Worm (Caenorhabditis elegans): ENCODE data around the gene adt-3.

adt-3 gene

ce11 chrX:3957475-3958204 is 26.2 kb downstream of the adt-3 start:
- TF ChIP-seq him-1 (tag; optimal IDR thresholded peaks at IDR 0.05) (no peak), W03F9.2 (tag; optimal IDR thresholded peaks at IDR 0.05) (no peak), dao-5 (tag; optimal IDR thresholded peaks at IDR 0.05) (no peak)

- TF ChIP-seq dao-5 (tag; optimal IDR thresholded peaks at IDR 0.05) = no peak
- no peak for TF ChIP-seq him-1 (tag; optimal IDR thresholded peaks at IDR 0.05)
- TF ChIP-seq W03F9.2 (tag; optimal IDR thresholded peaks at IDR 0.05) = no peak
Observed at ce11 chrX:3958252-3958651, 26.8 kb downstream of the adt-3 start, which contains the start of gene lin-18. Gene lin-18 (plus strand): TSS chrX:3958552.

- TF ChIP-seq him-1 (tag; optimal IDR thresholded peaks at IDR 0.05) (no peak), dao-5 (tag; optimal IDR thresholded peaks at IDR 0.05) (no peak), W03F9.2 (tag; optimal IDR thresholded peaks at IDR 0.05) (no peak)
Observed at ce11 chrX:3959221-3959620, 27.8 kb downstream of the adt-3 start.

- TF ChIP-seq him-1 (tag; optimal IDR thresholded peaks at IDR 0.05) = no peak
- no peak for TF ChIP-seq W03F9.2 (tag; optimal IDR thresholded peaks at IDR 0.05)
- no peak for TF ChIP-seq dao-5 (tag; optimal IDR thresholded peaks at IDR 0.05)
Observed at ce11 chrX:3960345-3960744, 28.9 kb downstream of the adt-3 start.

- TF ChIP-seq dao-5 (tag; optimal IDR thresholded peaks at IDR 0.05) (no peak), him-1 (tag; optimal IDR thresholded peaks at IDR 0.05) (no peak), W03F9.2 (tag; optimal IDR thresholded peaks at IDR 0.05) (no peak)
Observed at ce11 chrX:3966332-3966731, 34.9 kb downstream of the adt-3 start, which contains the start of gene C16B8.2. Gene C16B8.2 (minus strand): TSS chrX:3966432.

- TF ChIP-seq W03F9.2 (tag; optimal IDR thresholded peaks at IDR 0.05) = peak; percentile 2
- no peak for TF ChIP-seq dao-5 (tag; optimal IDR thresholded peaks at IDR 0.05)
Observed at ce11 chrX:3968209-3968960, 36.9 kb downstream of the adt-3 start, which contains the start of gene C16B8.3. Gene C16B8.3 (minus strand): TSS chrX:3968634.

- TF ChIP-seq dao-5 (tag; optimal IDR thresholded peaks at IDR 0.05) = no peak
- TF ChIP-seq W03F9.2 (tag; optimal IDR thresholded peaks at IDR 0.05) = no peak
- no peak for TF ChIP-seq him-1 (tag; optimal IDR thresholded peaks at IDR 0.05)
Observed at ce11 chrX:3969353-3969752, 37.9 kb downstream of the adt-3 start.

DNA sequence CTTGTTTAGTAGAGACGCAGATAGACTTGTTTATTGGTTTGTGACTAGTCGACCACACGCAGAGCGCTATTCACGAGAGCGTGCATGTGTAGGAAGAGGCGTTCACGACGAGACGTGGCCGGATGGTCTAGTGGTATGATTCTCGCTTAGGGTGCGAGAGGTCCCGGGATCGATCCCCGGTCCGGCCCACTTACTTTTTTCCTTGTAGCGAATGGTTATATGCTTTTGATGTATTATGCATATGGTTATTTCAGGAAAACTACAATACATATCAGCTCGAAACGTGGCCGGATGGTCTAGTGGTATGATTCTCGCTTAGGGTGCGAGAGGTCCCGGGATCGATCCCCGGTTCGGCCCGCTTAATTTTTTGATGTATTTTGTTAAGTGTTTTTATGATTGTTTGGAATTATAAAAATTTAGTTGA is 38.5 kb downstream of the adt-3 start:
- TF ChIP-seq him-1 (tag; optimal IDR thresholded peaks at IDR 0.05) = peak; percentile 65
- TF ChIP-seq dao-5 (tag; optimal IDR thresholded peaks at IDR 0.05) = peak; percentile 69
- TF ChIP-seq W03F9.2 (tag; optimal IDR thresholded peaks at IDR 0.05) = no peak

DNA sequence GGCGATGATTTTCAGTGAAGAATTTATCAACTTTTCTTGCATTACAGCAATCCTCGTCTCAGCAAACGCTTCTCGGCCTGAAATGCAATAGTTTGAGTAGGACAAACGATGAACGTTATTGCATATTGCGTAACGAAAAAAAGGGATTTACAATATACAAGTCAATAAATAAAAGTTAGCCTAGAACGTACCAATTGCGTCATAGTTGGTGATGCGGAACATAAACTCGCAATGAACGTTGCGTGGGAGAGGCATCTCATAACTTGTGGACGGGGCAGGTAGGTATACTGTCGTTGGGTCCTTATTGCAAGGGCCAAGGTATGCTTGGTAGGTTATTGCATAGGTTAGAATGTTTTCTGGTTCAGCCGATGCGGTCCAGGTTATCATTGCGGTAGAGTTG is 39.3 kb downstream of the adt-3 start:
- TF ChIP-seq him-1 (tag; optimal IDR thresholded peaks at IDR 0.05) = no peak
- no peak for TF ChIP-seq dao-5 (tag; optimal IDR thresholded peaks at IDR 0.05)
- no peak for TF ChIP-seq W03F9.2 (tag; optimal IDR thresholded peaks at IDR 0.05)

ce11 chrX:3973534-3973933 is 42.1 kb downstream of the adt-3 start, which contains the start of gene C16B8.4:
Gene C16B8.4 (minus strand): TSS chrX:3973634.
- TF ChIP-seq him-1 (tag; optimal IDR thresholded peaks at IDR 0.05) (no peak), W03F9.2 (tag; optimal IDR thresholded peaks at IDR 0.05) (no peak), dao-5 (tag; optimal IDR thresholded peaks at IDR 0.05) (no peak)

DNA sequence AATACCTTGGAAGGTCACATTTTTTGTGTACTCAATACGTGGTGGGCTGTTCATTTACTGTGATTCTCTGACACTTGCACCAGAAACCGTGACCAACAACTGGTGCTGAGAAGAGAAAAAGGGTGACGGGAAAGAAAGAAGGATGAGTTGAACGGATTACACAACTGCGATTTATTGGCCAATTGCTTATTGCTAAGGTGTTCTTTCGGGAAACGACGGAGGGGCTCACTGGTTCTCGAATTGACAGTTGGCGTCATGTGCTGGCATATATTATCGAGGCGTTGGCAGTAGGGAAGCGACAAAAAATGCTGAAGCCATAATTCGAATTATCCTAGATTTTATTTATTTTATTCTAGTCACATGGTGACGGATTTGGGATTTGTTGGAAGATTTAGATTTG is 42.7 kb downstream of the adt-3 start:
- TF ChIP-seq him-1 (tag; optimal IDR thresholded peaks at IDR 0.05) = no peak

DNA sequence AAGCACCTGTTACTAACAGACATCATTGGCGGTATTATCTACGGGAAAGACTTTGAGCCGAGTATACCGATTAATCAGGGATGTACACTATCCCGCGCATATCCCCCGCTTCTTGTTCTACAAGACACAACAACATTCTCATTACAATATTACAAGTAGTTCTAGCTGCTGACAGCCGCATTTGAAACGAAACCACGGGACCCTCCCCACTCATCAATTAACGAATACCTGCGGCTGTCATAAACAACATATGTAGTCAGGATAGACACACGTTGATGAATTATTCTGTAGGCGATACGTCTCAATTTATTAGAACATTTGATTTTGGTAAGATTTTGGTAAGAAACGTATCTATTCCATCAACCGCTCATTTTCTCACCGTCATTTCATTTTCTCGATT is 45.3 kb downstream of the adt-3 start:
- TF ChIP-seq him-1 (tag; optimal IDR thresholded peaks at IDR 0.05) = no peak
- no peak for TF ChIP-seq W03F9.2 (tag; optimal IDR thresholded peaks at IDR 0.05)
- no peak for TF ChIP-seq dao-5 (tag; optimal IDR thresholded peaks at IDR 0.05)

DNA sequence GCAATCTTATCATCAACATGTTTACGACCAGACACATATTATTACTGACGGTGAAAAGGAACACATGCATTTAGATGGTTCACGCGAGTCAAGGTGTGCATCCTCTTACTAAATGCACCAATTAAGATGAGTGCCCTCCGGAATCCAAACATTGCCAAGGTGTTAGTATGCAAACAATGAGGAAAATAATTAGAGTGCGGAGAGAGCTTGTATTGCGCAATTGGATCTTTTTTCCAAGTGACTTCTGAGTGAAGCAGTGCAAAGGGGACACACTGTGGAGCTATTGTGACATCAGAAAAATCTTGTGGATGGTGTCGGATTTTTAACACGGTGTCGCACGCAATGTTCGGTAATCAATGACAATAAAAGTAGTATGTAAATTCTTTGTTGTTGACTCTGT is 45.8 kb downstream of the adt-3 start:
- TF ChIP-seq dao-5 (tag; optimal IDR thresholded peaks at IDR 0.05) (no peak), him-1 (tag; optimal IDR thresholded peaks at IDR 0.05) (no peak), W03F9.2 (tag; optimal IDR thresholded peaks at IDR 0.05) (no peak)

DNA sequence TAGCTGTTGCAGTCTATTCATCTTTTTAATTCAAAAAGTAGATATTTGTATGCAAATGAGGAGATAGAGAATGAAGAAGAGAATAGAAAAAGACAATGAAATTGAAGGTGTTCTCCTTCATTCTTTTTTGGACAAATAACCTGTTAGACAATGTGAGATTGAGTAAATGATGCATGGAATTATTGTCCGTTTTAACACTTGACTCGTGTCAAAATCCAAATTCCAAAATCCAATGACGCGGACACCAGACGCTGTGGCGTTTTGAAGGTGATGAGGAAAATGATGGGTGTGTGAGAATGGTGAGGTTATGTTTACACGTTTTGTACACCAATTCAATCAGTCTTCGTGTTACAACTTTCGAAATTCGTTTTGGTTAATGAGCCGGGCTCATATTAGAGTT is 47.7 kb downstream of the adt-3 start:
- TF ChIP-seq dao-5 (tag; optimal IDR thresholded peaks at IDR 0.05) (no peak), him-1 (tag; optimal IDR thresholded peaks at IDR 0.05) (no peak), W03F9.2 (tag; optimal IDR thresholded peaks at IDR 0.05) (no peak)

All from whole organism, L4/young adult.